Worm (Caenorhabditis elegans) whole organism, L4 larva: ENCODE results near the gene hst-2.

Source experiments
- F26F4.8 ChIP-seq: fragments of 200-800 bp; sonication (Bioruptor generic); conservative IDR thresholded peaks from 2 replicates; pipeline ENCODE4 v1.3.6; 2022; ENCODE audit warnings: missing genetic modification characterization, missing compliant biosample characterization
- F49E8.2 ChIP-seq: sonication (generic microtip); optimal IDR thresholded peaks from 2 replicates; lab custom pipeline; 2016; ENCODE audit warnings: missing compliant biosample characterization, mild to moderate bottlenecking, missing genetic modification characterization, borderline replicate concordance
- Y48G9A.11 ChIP-seq: fragments of 200-800 bp; sonication (Bioruptor generic); IDR thresholded peaks from 2 replicates; pipeline ENCODE4 v1.3.6; 2022; ENCODE audit warnings: missing genetic modification reagents, missing genetic modification characterization, missing compliant biosample characterization
- Y75B8A.6 ChIP-seq: fragments of 200-800 bp; sonication (Bioruptor generic); IDR thresholded peaks from 2 replicates; pipeline ENCODE4 v1.3.6; 2022; ENCODE audit warnings: missing genetic modification reagents, missing genetic modification characterization, missing compliant biosample characterization
- ZK337.2 ChIP-seq: fragments of 200-800 bp; sonication (Bioruptor generic); IDR thresholded peaks from 2 replicates; pipeline ENCODE4 v1.3.6; 2022; ENCODE audit warnings: missing genetic modification reagents, missing genetic modification characterization, missing compliant biosample characterization
- ama-1 ChIP-seq: fragments of 150-350 bp; optimal IDR thresholded peaks from 2 replicates; lab custom pipeline; 2014; ENCODE audit warnings: inconsistent platforms, mixed read lengths
- ctbp-1 ChIP-seq: fragments of 200-800 bp; sonication (Bioruptor generic); IDR thresholded peaks from 2 replicates; pipeline ENCODE4 v1.3.6; 2022; ENCODE audit warnings: missing genetic modification reagents, missing genetic modification characterization, missing compliant biosample characterization
- daf-19 ChIP-seq: fragments of 200-800 bp; sonication (Bioruptor generic); conservative IDR thresholded peaks from 2 replicates; pipeline ENCODE4 v1.3.6; 2022; ENCODE audit warnings: missing genetic modification characterization, missing compliant biosample characterization
- dpl-1 ChIP-seq: fragments of 150-350 bp; optimal IDR thresholded peaks from 2 replicates; lab custom pipeline; 2014; ENCODE audit warnings: missing biosample characterization, missing genetic modification reagents, missing genetic modification characterization
- lin-1 ChIP-seq: fragments of 200-800 bp; sonication (Bioruptor generic); IDR thresholded peaks from 2 replicates; pipeline ENCODE4 v1.3.6; 2022; ENCODE audit warnings: missing genetic modification reagents, missing genetic modification characterization, missing compliant biosample characterization
- lin-13 ChIP-seq: fragments of 150-350 bp; optimal IDR thresholded peaks from 2 replicates; lab custom pipeline; 2014; ENCODE audit warnings: missing biosample characterization, missing genetic modification reagents, missing genetic modification characterization
- madf-9 ChIP-seq: fragments of 200-800 bp; sonication (Bioruptor generic); conservative IDR thresholded peaks from 2 replicates; pipeline ENCODE4 v1.3.6; 2022; ENCODE audit warnings: missing genetic modification reagents, missing genetic modification characterization, missing compliant biosample characterization
- mep-1 ChIP-seq: fragments of 150-350 bp; sonication (generic microtip); optimal IDR thresholded peaks from 3 replicates; lab custom pipeline; 2014; ENCODE audit warnings: missing biosample characterization, missing genetic modification characterization
- mxl-3 ChIP-seq: fragments of 200-800 bp; sonication (Bioruptor generic); optimal IDR thresholded peaks from 2 replicates; lab custom pipeline; 2018; ENCODE audit warnings: mild to moderate bottlenecking, missing genetic modification characterization, missing compliant biosample characterization
- nhr-11 ChIP-seq: fragments of 150-350 bp; optimal IDR thresholded peaks from 2 replicates; lab custom pipeline; 2014; ENCODE audit warnings: missing biosample characterization, missing genetic modification characterization
- nhr-28 ChIP-seq: fragments of 150-350 bp; optimal IDR thresholded peaks from 2 replicates; lab custom pipeline; 2014; ENCODE audit warnings: missing biosample characterization, missing genetic modification characterization
- nhr-77 ChIP-seq: fragments of 150-350 bp; optimal IDR thresholded peaks from 2 replicates; lab custom pipeline; 2014; ENCODE audit warnings: missing biosample characterization, missing genetic modification characterization
- pha-4 ChIP-seq, 2 experiments: fragments of 150-350 bp in 1 of 2; fragments of 200-800 bp in 1 of 2; sonication (Bioruptor generic) in 1 of 2; IDR thresholded peaks in 1 of 2; optimal IDR thresholded peaks in 1 of 2; 2 replicates each; pipeline versions ENCODE4 v1.3.6 to Lab custom; 2014 to 2022; ENCODE audit warnings: missing genetic modification characterization in 2 of 2, missing genetic modification reagents in 2 of 2, missing biosample characterization in 1 of 2, missing compliant biosample characterization in 1 of 2
- php-3 ChIP-seq: fragments of 200-800 bp; sonication (Bioruptor generic); IDR thresholded peaks from 2 replicates; pipeline ENCODE4 v1.3.6; 2022; ENCODE audit warnings: missing genetic modification reagents, missing genetic modification characterization, missing compliant biosample characterization
- sdz-12 ChIP-seq: fragments of 200-800 bp; sonication (Bioruptor generic); optimal IDR thresholded peaks from 2 replicates; lab custom pipeline; 2018; ENCODE audit warnings: mild to moderate bottlenecking, missing genetic modification characterization, missing compliant biosample characterization
- snpc-4 ChIP-seq: fragments of 150-350 bp; optimal IDR thresholded peaks from 2 replicates; lab custom pipeline; 2014; ENCODE audit warnings: missing biosample characterization, missing genetic modification characterization
- spr-3 ChIP-seq: fragments of 200-800 bp; sonication (Bioruptor generic); optimal IDR thresholded peaks from 2 replicates; lab custom pipeline; 2018; ENCODE audit warnings: mild to moderate bottlenecking, missing genetic modification characterization, missing compliant biosample characterization
- tag-97 ChIP-seq: fragments of 200-800 bp; sonication (Bioruptor generic); IDR thresholded peaks from 2 replicates; pipeline ENCODE4 v1.3.6; 2022; ENCODE audit warnings: missing genetic modification characterization, missing compliant biosample characterization
- tra-1 ChIP-seq: fragments of 200-800 bp; sonication (Bioruptor generic); IDR thresholded peaks from 2 replicates; pipeline ENCODE4 v1.3.6; 2022; ENCODE audit warnings: missing genetic modification reagents, missing genetic modification characterization, missing compliant biosample characterization
- zip-2 ChIP-seq: fragments of 150-350 bp; optimal IDR thresholded peaks from 2 replicates; lab custom pipeline; 2014; ENCODE audit warnings: missing biosample characterization, missing genetic modification characterization

The hst-2 gene

DNA sequence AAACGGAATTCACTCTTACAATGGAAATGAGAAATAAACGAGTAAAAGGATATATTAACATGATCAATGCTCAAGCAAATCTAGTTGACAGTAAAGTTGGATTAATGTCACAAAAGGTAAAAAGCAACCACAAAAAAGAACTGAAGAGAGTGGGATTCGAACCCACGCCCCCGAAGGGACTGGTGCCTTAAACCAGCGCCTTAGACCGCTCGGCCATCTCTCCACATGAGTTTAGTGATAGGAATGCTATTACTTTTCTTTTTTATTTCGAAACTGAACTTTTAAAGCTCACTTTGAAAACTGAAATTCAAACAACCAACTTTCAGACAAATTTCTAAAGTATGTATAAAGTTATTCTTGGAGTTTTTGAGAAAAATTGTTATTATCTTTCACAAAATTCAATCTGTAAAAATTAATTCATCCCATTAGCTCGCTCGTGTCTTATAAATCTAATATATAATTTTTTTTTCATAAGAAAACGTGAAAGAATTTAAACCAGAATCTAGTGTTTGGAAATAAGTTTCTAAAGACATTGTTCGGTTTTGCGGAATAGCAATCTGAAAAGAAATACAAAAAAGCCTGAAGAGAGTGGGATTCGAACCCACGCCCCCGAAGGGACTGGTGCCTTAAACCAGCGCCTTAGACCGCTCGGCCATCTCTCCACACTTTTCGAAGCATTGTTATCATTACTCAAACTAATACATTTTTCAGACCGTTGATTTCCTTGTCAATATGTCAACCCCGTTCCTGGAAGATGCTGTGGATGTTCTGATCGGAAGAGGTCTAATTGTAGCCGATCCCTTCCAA is 44.0 kb downstream of the hst-2 start (continued):
- TF ChIP-seq Y75B8A.6 (GFP tag; lab: Robert Waterston, UW) (no peak), Y48G9A.11 (GFP tag; lab: Robert Waterston, UW) (no peak), daf-19 (GFP tag; lab: Robert Waterston, UW) (no peak), nhr-77 (no peak), tag-97 (GFP tag; lab: Robert Waterston, UW) (0 out of 2 replicates have a peak, but pooled peaks have one; percentile 53), spr-3 (GFP tag; lab: Kevin White, UChicago) (peak; percentile 24), snpc-4 (tag; lab: Kevin White, UChicago) (no peak), lin-1 (no peak), dpl-1 (GFP tag; lab: Kevin White, UChicago) (no peak), php-3 (GFP tag; lab: Robert Waterston, UW) (no peak), pha-4 (GFP tag; IDR thresholded peaks at IDR 0.05; lab: Robert Waterston, UW) (peak; percentile 41; the same call in 1 of the 2 replicates), pha-4 (tag; optimal IDR thresholded peaks at IDR 0.05; lab: Kevin White, UChicago) (no peak), nhr-28 (tag; lab: Kevin White, UChicago) (no peak), sdz-12 (no peak), zip-2 (tag; lab: Kevin White, UChicago) (no peak), madf-9 (GFP tag; lab: Robert Waterston, UW) (no peak; the same call in 1 of the 2 replicates), mxl-3 (GFP tag; lab: Kevin White, UChicago) (no peak), nhr-11 (no peak), ctbp-1 (GFP tag; lab: Robert Waterston, UW) (peak; percentile 56; the same call in 1 of the 2 replicates), F26F4.8 (peak; percentile 67), tra-1 (peak; percentile 17), ZK337.2 (GFP tag; lab: Robert Waterston, UW) (no peak), F49E8.2 (tag; lab: Kevin White, UChicago) (no peak), lin-13 (GFP tag; lab: Kevin White, UChicago) (no peak), mep-1 (tag; lab: Kevin White, UChicago) (no peak)

DNA sequence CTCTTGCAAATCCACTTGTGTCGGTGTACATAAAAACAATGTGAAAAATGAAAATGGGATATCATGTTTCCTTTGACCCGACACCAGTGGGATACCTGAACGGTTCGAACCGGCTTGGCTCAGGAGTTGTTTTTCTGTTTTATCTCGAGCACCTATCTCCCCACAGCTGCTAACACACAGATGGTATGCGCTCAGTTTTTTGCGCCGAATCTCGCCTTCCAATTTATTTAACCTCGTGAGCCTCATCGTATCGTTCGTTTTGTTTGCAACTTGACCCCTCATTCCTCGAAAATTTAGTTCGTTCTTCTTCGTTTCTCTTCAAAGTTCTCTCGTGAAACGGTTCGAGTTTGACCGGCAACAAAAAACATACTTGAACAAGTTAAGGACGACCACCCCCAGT is 46.4 kb downstream of the hst-2 start, which contains the start of gene C05C9.1:
Gene C05C9.1 (plus strand): TSS at position 301 of the 400 bp plus-strand sequence.
- no peak for TF ChIP-seq ama-1 (lab: Kevin White, UChicago)
